Fruit fly (Drosophila melanogaster) whole organism, embryonic: ENCODE results near the gene CG3119.

Source experiments
- BtbVII ChIP-seq: fragments of 200-800 bp; sonication (Bioruptor generic); optimal IDR thresholded peaks from 3 replicates; lab custom pipeline; 2017; ENCODE audit warnings: missing biosample characterization, mild to moderate bottlenecking, missing genetic modification characterization
- CG10462 ChIP-seq: fragments of 200-800 bp; sonication (Bioruptor generic); optimal IDR thresholded peaks from 2 replicates; lab custom pipeline; 2016; ENCODE audit warnings: missing biosample characterization, missing genetic modification characterization
- CG11696 ChIP-seq: fragments of 200-800 bp; sonication (Bioruptor generic); IDR thresholded peaks from 2 replicates; pipeline ENCODE4 v1.3.6; 2022; ENCODE audit warnings: missing biosample characterization, missing genetic modification characterization
- CG12299 ChIP-seq: fragments of 200-800 bp; sonication (Bioruptor generic); optimal IDR thresholded peaks from 2 replicates; lab custom pipeline; 2018; ENCODE audit warnings: missing biosample characterization, mild to moderate bottlenecking, missing genetic modification characterization
- CG14710 ChIP-seq: fragments of 200-800 bp; sonication (Bioruptor generic); optimal IDR thresholded peaks from 3 replicates; lab custom pipeline; 2019; ENCODE audit warnings: missing biosample characterization, mild to moderate bottlenecking, missing genetic modification characterization, moderate library complexity
- CG14860 ChIP-seq: fragments of 200-800 bp; sonication (Bioruptor generic); IDR thresholded peaks from 3 replicates; pipeline ENCODE4 v1.3.6; 2022; ENCODE audit warnings: missing biosample characterization, missing genetic modification characterization; ENCODE audit not compliant: partially characterized antibody
- CG15073 ChIP-seq: fragments of 200-800 bp; sonication (Bioruptor generic); optimal IDR thresholded peaks from 2 replicates; lab custom pipeline; 2016; ENCODE audit warnings: missing biosample characterization, missing genetic modification characterization
- CG17912 ChIP-seq: fragments of 200-800 bp; sonication (Bioruptor generic); optimal IDR thresholded peaks from 2 replicates; lab custom pipeline; 2018; ENCODE audit warnings: missing biosample characterization, mild to moderate bottlenecking, missing genetic modification characterization
- CG2678 ChIP-seq: fragments of 200-800 bp; sonication (Bioruptor generic); optimal IDR thresholded peaks from 3 replicates; lab custom pipeline; 2019; ENCODE audit warnings: missing biosample characterization, mild to moderate bottlenecking, missing genetic modification characterization, moderate library complexity
- CG30403 ChIP-seq: fragments of 200-800 bp; sonication (Bioruptor generic); optimal IDR thresholded peaks from 3 replicates; lab custom pipeline; 2016; ENCODE audit warnings: missing biosample characterization, missing genetic modification characterization
- CG34224 ChIP-seq: fragments of 200-800 bp; sonication (Bioruptor generic); IDR thresholded peaks from 3 replicates; pipeline ENCODE4 v1.3.6; 2022; ENCODE audit warnings: missing biosample characterization, missing genetic modification characterization; ENCODE audit not compliant: partially characterized antibody
- CG4730 ChIP-seq: fragments of 200-800 bp; sonication (Bioruptor generic); IDR thresholded peaks from 2 replicates; pipeline ENCODE4 v1.3.6; 2022; ENCODE audit warnings: missing biosample characterization, missing genetic modification characterization
- CG6791 ChIP-seq: fragments of 200-800 bp; sonication (Bioruptor generic); IDR thresholded peaks from 3 replicates; pipeline ENCODE4 v1.3.6; 2022; ENCODE audit warnings: missing biosample characterization, missing genetic modification characterization; ENCODE audit not compliant: partially characterized antibody
- CG7745 ChIP-seq: fragments of 200-800 bp; sonication (Bioruptor generic); optimal IDR thresholded peaks from 2 replicates; lab custom pipeline; 2018; ENCODE audit warnings: missing biosample characterization, mild to moderate bottlenecking, missing genetic modification characterization, moderate library complexity
- CG9437 ChIP-seq: fragments of 200-800 bp; sonication (Bioruptor generic); optimal IDR thresholded peaks from 2 replicates; lab custom pipeline; 2018; ENCODE audit warnings: missing biosample characterization, mild to moderate bottlenecking, missing genetic modification characterization
- CG9797 ChIP-seq: fragments of 200-800 bp; sonication (Bioruptor generic); optimal IDR thresholded peaks from 3 replicates; lab custom pipeline; 2018; ENCODE audit warnings: missing biosample characterization, mild to moderate bottlenecking, missing genetic modification characterization
- CkIIα-i1 ChIP-seq: fragments of 200-800 bp; sonication (Bioruptor generic); IDR thresholded peaks from 2 replicates; pipeline ENCODE4 v1.3.6; 2022; ENCODE audit warnings: missing biosample characterization, missing genetic modification characterization
- Dp ChIP-seq: fragments of 200-800 bp; sonication (Bioruptor generic); optimal IDR thresholded peaks from 2 replicates; lab custom pipeline; 2018; ENCODE audit warnings: missing biosample characterization, mild to moderate bottlenecking, missing genetic modification characterization, moderate library complexity
- Hand ChIP-seq: fragments of 200-800 bp; sonication (Bioruptor generic); optimal IDR thresholded peaks from 2 replicates; lab custom pipeline; 2017; ENCODE audit warnings: mild to moderate bottlenecking, missing biosample characterization, missing genetic modification reagents, missing genetic modification characterization
- Hey ChIP-seq: fragments of 200-800 bp; sonication (Bioruptor generic); optimal IDR thresholded peaks from 3 replicates; lab custom pipeline; 2018; ENCODE audit warnings: missing biosample characterization, mild to moderate bottlenecking, missing genetic modification characterization
- Hr51 ChIP-seq, 2 experiments: fragments of 200-800 bp; sonication (Bioruptor generic); optimal IDR thresholded peaks; 2 replicates in 1 of 2; 3 replicates in 1 of 2; lab custom pipeline; 2016 to 2018; ENCODE audit warnings: missing biosample characterization in 2 of 2, missing genetic modification characterization in 2 of 2, mild to moderate bottlenecking in 1 of 2, moderate library complexity in 1 of 2
- MESR4 ChIP-seq: fragments of 200-800 bp; sonication (Bioruptor generic); optimal IDR thresholded peaks from 2 replicates; lab custom pipeline; 2018; ENCODE audit warnings: missing biosample characterization, mild to moderate bottlenecking, missing genetic modification characterization, moderate library complexity
- Neu2 ChIP-seq: fragments of 200-800 bp; sonication (Bioruptor generic); optimal IDR thresholded peaks from 3 replicates; lab custom pipeline; 2016; ENCODE audit warnings: missing biosample characterization, missing genetic modification characterization, borderline replicate concordance
- Oli ChIP-seq: fragments of 200-800 bp; sonication (Bioruptor generic); optimal IDR thresholded peaks from 2 replicates; lab custom pipeline; 2018; ENCODE audit warnings: missing biosample characterization, mild to moderate bottlenecking, missing genetic modification characterization, moderate library complexity
- Optix ChIP-seq: fragments of 200-800 bp; sonication (Bioruptor generic); IDR thresholded peaks from 3 replicates; pipeline ENCODE4 v1.3.6; 2022; ENCODE audit warnings: missing biosample characterization, missing genetic modification characterization
- Poxn ChIP-seq: fragments of 200-800 bp; sonication (Bioruptor generic); IDR thresholded peaks from 2 replicates; pipeline ENCODE4 v1.3.6; 2022; ENCODE audit warnings: missing biosample characterization, missing genetic modification characterization
- Scr ChIP-seq: fragments of 200-800 bp; sonication (Bioruptor generic); IDR thresholded peaks from 2 replicates; pipeline ENCODE4 v1.3.6; 2022; ENCODE audit warnings: missing biosample characterization, missing genetic modification characterization; ENCODE audit not compliant: partially characterized antibody
- Ssrp ChIP-seq: fragments of 200-800 bp; sonication (Bioruptor generic); optimal IDR thresholded peaks from 2 replicates; lab custom pipeline; 2018; ENCODE audit warnings: missing biosample characterization, mild to moderate bottlenecking, missing genetic modification characterization, moderate library complexity
- Taf1 ChIP-seq: fragments of 200-800 bp; sonication (Bioruptor generic); IDR thresholded peaks from 2 replicates; pipeline ENCODE4 v1.3.6; 2022; ENCODE audit warnings: missing biosample characterization, missing genetic modification characterization
- ab ChIP-seq: fragments of 200-800 bp; sonication (Bioruptor generic); optimal IDR thresholded peaks from 2 replicates; lab custom pipeline; 2016; ENCODE audit warnings: missing biosample characterization, missing genetic modification characterization
- al ChIP-seq: fragments of 200-800 bp; sonication (Bioruptor generic); IDR thresholded peaks from 2 replicates; pipeline ENCODE4 v1.3.6; 2022; ENCODE audit warnings: missing biosample characterization, missing genetic modification characterization
- cg ChIP-seq: fragments of 200-800 bp; sonication (Bioruptor generic); optimal IDR thresholded peaks from 3 replicates; lab custom pipeline; 2019; ENCODE audit warnings: missing biosample characterization, mild to moderate bottlenecking, missing genetic modification characterization, moderate library complexity
- ci ChIP-seq: fragments of 200-800 bp; sonication (Bioruptor generic); IDR thresholded peaks from 3 replicates; pipeline ENCODE4 v1.3.6; 2022; ENCODE audit warnings: missing biosample characterization, missing genetic modification characterization
- cwo ChIP-seq: fragments of 200-800 bp; sonication (Bioruptor generic); optimal IDR thresholded peaks from 3 replicates; lab custom pipeline; 2017; ENCODE audit warnings: missing biosample characterization, missing genetic modification characterization, mild to moderate bottlenecking, moderate library complexity, missing genetic modification reagents
- dati ChIP-seq: fragments of 200-800 bp; sonication (Bioruptor generic); IDR thresholded peaks from 2 replicates; pipeline ENCODE4 v1.3.6; 2022; ENCODE audit warnings: missing biosample characterization, missing genetic modification characterization
- dm ChIP-seq: fragments of 200-800 bp; sonication (Bioruptor generic); optimal IDR thresholded peaks from 3 replicates; lab custom pipeline; 2016; ENCODE audit warnings: missing biosample characterization, missing genetic modification characterization
- ewg ChIP-seq: fragments of 200-800 bp; sonication (Bioruptor generic); optimal IDR thresholded peaks from 3 replicates; lab custom pipeline; 2017; ENCODE audit warnings: mild to moderate bottlenecking, missing biosample characterization, missing genetic modification reagents, missing genetic modification characterization
- fd102C ChIP-seq: fragments of 200-800 bp; sonication (Bioruptor generic); optimal IDR thresholded peaks from 2 replicates; lab custom pipeline; 2018; ENCODE audit warnings: missing biosample characterization, mild to moderate bottlenecking, missing genetic modification characterization, moderate library complexity
- hth ChIP-seq: fragments of >200 bp; optimal IDR thresholded peaks from 2 replicates; lab custom pipeline; 2017; ENCODE audit warnings: inconsistent platforms
- inv ChIP-seq: fragments of 200-800 bp; sonication (Bioruptor generic); IDR thresholded peaks from 2 replicates; pipeline ENCODE4 v1.3.6; 2022; ENCODE audit warnings: missing biosample characterization, missing genetic modification characterization; ENCODE audit not compliant: partially characterized antibody
- lilli ChIP-seq: fragments of 200-800 bp; sonication (Bioruptor generic); optimal IDR thresholded peaks from 3 replicates; lab custom pipeline; 2016; ENCODE audit warnings: missing biosample characterization, missing genetic modification characterization
- lov ChIP-seq, 2 experiments: fragments of 200-800 bp in 1 of 2; fragments of >200 bp in 1 of 2; sonication (Bioruptor generic) in 1 of 2; IDR thresholded peaks in 1 of 2; optimal IDR thresholded peaks in 1 of 2; 2 replicates in 1 of 2; 3 replicates in 1 of 2; pipeline versions ENCODE4 v1.3.6 to Lab custom; 2017 to 2022; ENCODE audit warnings: missing biosample characterization in 1 of 2, missing genetic modification characterization in 1 of 2
- mirr ChIP-seq: fragments of 200-800 bp; sonication (Bioruptor generic); optimal IDR thresholded peaks from 3 replicates; lab custom pipeline; 2018; ENCODE audit warnings: missing biosample characterization, mild to moderate bottlenecking, missing genetic modification characterization
- odd ChIP-seq: fragments of 200-800 bp; sonication (Bioruptor generic); optimal IDR thresholded peaks from 2 replicates; lab custom pipeline; 2017; ENCODE audit warnings: missing biosample characterization, mild to moderate bottlenecking, missing genetic modification characterization
- p53 ChIP-seq: fragments of 200-800 bp; sonication (Bioruptor generic); optimal IDR thresholded peaks from 2 replicates; lab custom pipeline; 2016; ENCODE audit warnings: missing biosample characterization, missing genetic modification characterization
- schlank ChIP-seq: fragments of 200-800 bp; sonication (Bioruptor generic); optimal IDR thresholded peaks from 2 replicates; lab custom pipeline; 2018; ENCODE audit warnings: missing biosample characterization, mild to moderate bottlenecking, missing genetic modification characterization
- shn ChIP-seq: fragments of 200-800 bp; sonication (Bioruptor generic); optimal IDR thresholded peaks from 3 replicates; lab custom pipeline; 2016; ENCODE audit warnings: missing biosample characterization, missing genetic modification characterization
- slou ChIP-seq: fragments of 200-800 bp; sonication (Bioruptor generic); optimal IDR thresholded peaks from 3 replicates; lab custom pipeline; 2016; ENCODE audit warnings: missing biosample characterization, missing genetic modification characterization
- sna ChIP-seq: fragments of 200-800 bp; sonication (Bioruptor generic); IDR thresholded peaks from 2 replicates; pipeline ENCODE4 v1.3.6; 2022; ENCODE audit warnings: missing biosample characterization, missing genetic modification characterization; ENCODE audit not compliant: partially characterized antibody
- zfh2 ChIP-seq: fragments of 200-800 bp; sonication (Bioruptor generic); optimal IDR thresholded peaks from 2 replicates; lab custom pipeline; 2016; ENCODE audit warnings: missing biosample characterization, missing genetic modification characterization

Gene CG3119

DNA sequence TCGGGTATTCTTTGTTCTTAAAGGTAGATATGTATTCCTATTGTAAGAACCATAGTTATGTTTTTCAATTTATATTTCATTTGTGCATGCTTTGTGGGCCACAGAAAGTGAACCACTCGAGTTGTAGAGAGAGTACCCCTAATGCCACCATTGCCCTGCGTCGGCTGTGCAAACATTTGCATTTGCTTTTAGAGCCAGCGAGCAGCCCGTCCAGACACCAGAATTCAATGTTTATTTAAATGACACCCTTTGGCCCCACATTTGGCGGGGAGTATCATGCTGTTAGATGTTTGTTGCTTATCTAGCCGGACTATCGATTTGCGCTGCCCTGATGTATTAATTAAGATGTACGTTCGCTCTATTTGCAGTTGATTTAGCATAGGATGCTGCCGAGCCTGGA lies 27.0 kb upstream of the CG3119 start (continued):
- TF ChIP-seq dati (GFP tag; lab: Robert Waterston, UW): no peak
- no peak for TF ChIP-seq slou
- no peak for TF ChIP-seq Hey (tag; lab: Kevin White, UChicago)
- no peak for TF ChIP-seq Ssrp (tag; lab: Kevin White, UChicago)
- TF ChIP-seq CG11696 (GFP tag; lab: Robert Waterston, UW): no peak
- no peak for TF ChIP-seq cwo (GFP tag; lab: Kevin White, UChicago)
- TF ChIP-seq Hr51 (GFP tag; optimal IDR thresholded peaks at IDR 0.05; lab: Kevin White, UChicago): no peak
- no peak for TF ChIP-seq MESR4 (GFP tag; lab: Kevin White, UChicago)
- no peak for TF ChIP-seq dm (GFP tag; lab: Kevin White, UChicago)
- no peak for TF ChIP-seq CG14860 (GFP tag; lab: Robert Waterston, UW)
- peak; percentile 55 for TF ChIP-seq odd (GFP tag; lab: Kevin White, UChicago)
- no peak for TF ChIP-seq CG12299
- no peak for TF ChIP-seq CG30403 (GFP tag; lab: Kevin White, UChicago)
- TF ChIP-seq Oli (tag; lab: Kevin White, UChicago): no peak
- no peak for TF ChIP-seq shn (GFP tag; lab: Kevin White, UChicago)
- TF ChIP-seq Poxn (GFP tag; lab: Robert Waterston, UW): no peak
- TF ChIP-seq inv: no peak
- no peak for TF ChIP-seq ab (GFP tag; lab: Kevin White, UChicago)
- TF ChIP-seq CG4730 (GFP tag; lab: Robert Waterston, UW): no peak
- TF ChIP-seq CG14710 (tag; lab: Kevin White, UChicago): peak; percentile 2
- no peak for TF ChIP-seq CG9437 (GFP tag; lab: Kevin White, UChicago)
- TF ChIP-seq Hand: no peak
- TF ChIP-seq schlank: no peak
- TF ChIP-seq sna (GFP tag; lab: Robert Waterston, UW): no peak
- peak; percentile 14 for TF ChIP-seq fd102C (GFP tag; lab: Kevin White, UChicago)
- no peak for TF ChIP-seq hth (lab: Kevin White, UChicago)
- no peak for TF ChIP-seq Optix (GFP tag; lab: Robert Waterston, UW)
- TF ChIP-seq p53 (GFP tag; lab: Kevin White, UChicago): no peak
- no peak for TF ChIP-seq CkIIα-i1 (GFP tag; lab: Robert Waterston, UW)
- TF ChIP-seq CG34224 (GFP tag; lab: Robert Waterston, UW): no peak
- TF ChIP-seq CG6791 (GFP tag; lab: Robert Waterston, UW): no peak
- TF ChIP-seq Dp (GFP tag; lab: Kevin White, UChicago): no peak
- TF ChIP-seq lov (optimal IDR thresholded peaks at IDR 0.05; lab: Kevin White, UChicago): no peak
- TF ChIP-seq lov (GFP tag; IDR thresholded peaks at IDR 0.05; lab: Robert Waterston, UW): 0 out of 3 replicates have a peak, but pooled peaks have one; percentile 47
- TF ChIP-seq Scr (GFP tag; lab: Robert Waterston, UW): no peak
- no peak for TF ChIP-seq CG17912 (GFP tag; lab: Kevin White, UChicago)
- no peak for TF ChIP-seq CG15073 (GFP tag; lab: Kevin White, UChicago)
- TF ChIP-seq al (GFP tag; lab: Robert Waterston, UW): no peak
- no peak for TF ChIP-seq zfh2 (GFP tag; lab: Kevin White, UChicago)
- TF ChIP-seq cg (GFP tag; lab: Kevin White, UChicago): no peak
- peak; percentile 34 for TF ChIP-seq CG2678 (tag; lab: Kevin White, UChicago)
- TF ChIP-seq BtbVII (GFP tag; lab: Kevin White, UChicago): peak; percentile 27
- TF ChIP-seq mirr: peak; percentile 14
- TF ChIP-seq CG9797 (GFP tag; lab: Kevin White, UChicago): no peak
- TF ChIP-seq CG10462 (GFP tag; lab: Kevin White, UChicago): no peak
- TF ChIP-seq Taf1 (GFP tag; lab: Robert Waterston, UW): no peak
- no peak for TF ChIP-seq lilli (GFP tag; lab: Kevin White, UChicago)
- no peak for TF ChIP-seq CG7745 (tag; lab: Kevin White, UChicago)
- TF ChIP-seq ci: peak; percentile 73; the same call in 2 of the 3 replicates
- no peak for TF ChIP-seq ewg (GFP tag; lab: Kevin White, UChicago)
- TF ChIP-seq Neu2 (GFP tag; lab: Kevin White, UChicago): no peak
